Fruit fly (Drosophila melanogaster) whole organism, embryonic: ENCODE results near the gene Eig71Ec.

ENCODE experiments used
- B-H1 ChIP-seq: fragments of 200-800 bp; sonication (Bioruptor generic); IDR thresholded peaks from 3 replicates; pipeline ENCODE4 v1.3.6; 2022; ENCODE audit warnings: missing biosample characterization, missing genetic modification characterization
- BEAF-32 ChIP-seq: fragments of 200-800 bp; sonication (Bioruptor generic); optimal IDR thresholded peaks from 3 replicates; lab custom pipeline; 2017; ENCODE audit warnings: missing biosample characterization, missing genetic modification characterization, mild to moderate bottlenecking, moderate library complexity, missing genetic modification reagents
- CG10274 ChIP-seq: fragments of 200-800 bp; sonication (Bioruptor generic); optimal IDR thresholded peaks from 3 replicates; lab custom pipeline; 2017; ENCODE audit warnings: missing biosample characterization, mild to moderate bottlenecking, missing genetic modification characterization
- CG10321 ChIP-seq: fragments of 200-800 bp; sonication (Bioruptor generic); IDR thresholded peaks from 2 replicates; pipeline ENCODE4 v1.3.6; 2022; ENCODE audit warnings: missing biosample characterization, missing genetic modification characterization
- CG10543 ChIP-seq: fragments of 200-800 bp; sonication (Bioruptor generic); optimal IDR thresholded peaks from 3 replicates; lab custom pipeline; 2017; ENCODE audit warnings: missing biosample characterization, mild to moderate bottlenecking, missing genetic modification characterization, moderate library complexity
- CG15011 ChIP-seq: fragments of 200-800 bp; sonication (Bioruptor generic); optimal IDR thresholded peaks from 3 replicates; lab custom pipeline; 2018; ENCODE audit warnings: missing biosample characterization, mild to moderate bottlenecking, missing genetic modification characterization
- CG17186 ChIP-seq: fragments of 200-800 bp; sonication (Bioruptor generic); optimal IDR thresholded peaks from 3 replicates; lab custom pipeline; 2017; ENCODE audit warnings: missing biosample characterization, missing genetic modification reagents, missing genetic modification characterization
- CG17361 ChIP-seq: fragments of 200-800 bp; sonication (Bioruptor generic); IDR thresholded peaks from 3 replicates; pipeline ENCODE4 v1.3.6; 2022; ENCODE audit warnings: missing biosample characterization, missing genetic modification characterization
- CG17802 ChIP-seq: fragments of 200-800 bp; sonication (Bioruptor generic); optimal IDR thresholded peaks from 2 replicates; lab custom pipeline; 2018; ENCODE audit warnings: missing biosample characterization, mild to moderate bottlenecking, missing genetic modification characterization, moderate library complexity
- CG1832 ChIP-seq: fragments of 200-800 bp; sonication (Bioruptor generic); optimal IDR thresholded peaks from 2 replicates; lab custom pipeline; 2017; ENCODE audit warnings: missing biosample characterization, mild to moderate bottlenecking, missing genetic modification characterization, inconsistent platforms
- CG33557 ChIP-seq: fragments of 200-800 bp; sonication (Bioruptor generic); optimal IDR thresholded peaks from 2 replicates; lab custom pipeline; 2019; ENCODE audit warnings: missing biosample characterization, mild to moderate bottlenecking, missing genetic modification characterization, moderate library complexity
- CG4360 ChIP-seq: fragments of 200-800 bp; sonication (Bioruptor generic); IDR thresholded peaks from 2 replicates; pipeline ENCODE4 v1.3.6; 2022; ENCODE audit warnings: missing biosample characterization, missing genetic modification characterization
- CG6689 ChIP-seq: fragments of 200-800 bp; sonication (Bioruptor generic); IDR thresholded peaks from 2 replicates; pipeline ENCODE4 v1.3.6; 2022; ENCODE audit warnings: missing biosample characterization, missing genetic modification characterization
- CG7556 ChIP-seq: fragments of 200-800 bp; sonication (Bioruptor generic); optimal IDR thresholded peaks from 2 replicates; lab custom pipeline; 2017; ENCODE audit warnings: missing biosample characterization, mild to moderate bottlenecking, missing genetic modification characterization
- CG7839 ChIP-seq: fragments of 200-800 bp; sonication (Bioruptor generic); optimal IDR thresholded peaks from 3 replicates; lab custom pipeline; 2018; ENCODE audit warnings: missing biosample characterization, mild to moderate bottlenecking, missing genetic modification characterization, moderate library complexity
- CG8478 ChIP-seq: fragments of >200 bp; optimal IDR thresholded peaks from 2 replicates; lab custom pipeline; 2018
- CHES-1-like ChIP-seq: fragments of 200-800 bp; sonication (Bioruptor generic); optimal IDR thresholded peaks from 2 replicates; lab custom pipeline; 2016; ENCODE audit warnings: missing biosample characterization, missing genetic modification characterization
- Dad ChIP-seq: fragments of 200-800 bp; sonication (Bioruptor generic); optimal IDR thresholded peaks from 3 replicates; lab custom pipeline; 2016; ENCODE audit warnings: missing biosample characterization, missing genetic modification characterization
- Dek ChIP-seq: fragments of 200-800 bp; sonication (Bioruptor generic); optimal IDR thresholded peaks from 3 replicates; lab custom pipeline; 2019; ENCODE audit warnings: missing biosample characterization, mild to moderate bottlenecking, missing genetic modification characterization, moderate library complexity
- Dfd ChIP-seq, 2 experiments: fragments of >200 bp; optimal IDR thresholded peaks; 2 replicates each; lab custom pipeline; 2017; ENCODE audit warnings: missing biosample characterization in 2 of 2, missing genetic modification characterization in 2 of 2
- Dll ChIP-seq: fragments of 200-800 bp; sonication (Bioruptor generic); IDR thresholded peaks from 4 replicates; pipeline ENCODE4 v1.3.6; 2022; ENCODE audit warnings: missing biosample characterization, missing genetic modification characterization; ENCODE audit not compliant: partially characterized antibody
- Drgx ChIP-seq: fragments of 200-800 bp; sonication (Bioruptor generic); IDR thresholded peaks from 2 replicates; pipeline ENCODE4 v1.3.6; 2022; ENCODE audit warnings: missing biosample characterization, missing genetic modification characterization
- HLH4C ChIP-seq: fragments of 200-800 bp; sonication (Bioruptor generic); IDR thresholded peaks from 3 replicates; pipeline ENCODE4 v1.3.6; 2022; ENCODE audit warnings: missing biosample characterization, missing genetic modification characterization; ENCODE audit not compliant: partially characterized antibody
- HLH54F ChIP-seq: fragments of 200-800 bp; sonication (Bioruptor generic); optimal IDR thresholded peaks from 3 replicates; lab custom pipeline; 2016; ENCODE audit warnings: missing biosample characterization, missing genetic modification characterization
- HmgD ChIP-seq: fragments of 200-800 bp; sonication (Bioruptor generic); optimal IDR thresholded peaks from 3 replicates; lab custom pipeline; 2016; ENCODE audit warnings: missing biosample characterization, missing genetic modification characterization
- Hr78 ChIP-seq, 2 experiments: fragments of 200-800 bp in 1 of 2; fragments of >200 bp in 1 of 2; sonication (Bioruptor generic) in 1 of 2; optimal IDR thresholded peaks; 2 replicates each; lab custom pipeline; 2017 to 2019; ENCODE audit warnings: missing biosample characterization in 2 of 2, missing genetic modification characterization in 2 of 2, mild to moderate bottlenecking in 1 of 2, moderate library complexity in 1 of 2
- MBD-R2 ChIP-seq: fragments of 200-800 bp; sonication (Bioruptor generic); IDR thresholded peaks from 2 replicates; pipeline ENCODE4 v1.3.6; 2022; ENCODE audit warnings: missing biosample characterization, missing genetic modification characterization
- NC2β ChIP-seq: fragments of 200-800 bp; sonication (Bioruptor generic); optimal IDR thresholded peaks from 2 replicates; lab custom pipeline; 2016; ENCODE audit warnings: missing biosample characterization, missing genetic modification characterization
- Sry-β ChIP-seq: fragments of 200-800 bp; sonication (Bioruptor generic); optimal IDR thresholded peaks from 2 replicates; lab custom pipeline; 2018; ENCODE audit warnings: missing biosample characterization, mild to moderate bottlenecking, missing genetic modification characterization, moderate library complexity
- Ssrp ChIP-seq: fragments of 200-800 bp; sonication (Bioruptor generic); optimal IDR thresholded peaks from 2 replicates; lab custom pipeline; 2018; ENCODE audit warnings: missing biosample characterization, mild to moderate bottlenecking, missing genetic modification characterization, moderate library complexity
- amos ChIP-seq: fragments of 200-800 bp; sonication (Bioruptor generic); IDR thresholded peaks from 2 replicates; pipeline ENCODE4 v1.3.6; 2022; ENCODE audit warnings: missing biosample characterization, missing genetic modification characterization; ENCODE audit not compliant: partially characterized antibody
- bbx ChIP-seq: fragments of 200-800 bp; sonication (Bioruptor generic); IDR thresholded peaks from 2 replicates; pipeline ENCODE4 v1.3.6; 2022; ENCODE audit warnings: missing biosample characterization, missing genetic modification characterization; ENCODE audit not compliant: partially characterized antibody
- cwo ChIP-seq: fragments of 200-800 bp; sonication (Bioruptor generic); optimal IDR thresholded peaks from 3 replicates; lab custom pipeline; 2017; ENCODE audit warnings: missing biosample characterization, missing genetic modification characterization, mild to moderate bottlenecking, moderate library complexity, missing genetic modification reagents
- dan ChIP-seq: fragments of 200-800 bp; sonication (Bioruptor generic); IDR thresholded peaks from 2 replicates; pipeline ENCODE4 v1.3.6; 2022; ENCODE audit warnings: missing biosample characterization, missing genetic modification characterization
- disco-r ChIP-seq: fragments of 200-800 bp; sonication (Bioruptor generic); optimal IDR thresholded peaks from 2 replicates; lab custom pipeline; 2016; ENCODE audit warnings: missing biosample characterization, missing genetic modification characterization
- dmrt11E ChIP-seq: fragments of 200-800 bp; sonication (Bioruptor generic); optimal IDR thresholded peaks from 3 replicates; lab custom pipeline; 2018; ENCODE audit warnings: missing biosample characterization, mild to moderate bottlenecking, missing genetic modification characterization, moderate library complexity
- dmrt99B ChIP-seq: fragments of 200-800 bp; sonication (Bioruptor generic); optimal IDR thresholded peaks from 2 replicates; lab custom pipeline; 2018; ENCODE audit warnings: missing biosample characterization, mild to moderate bottlenecking, missing genetic modification characterization, moderate library complexity
- eyg ChIP-seq: fragments of 200-800 bp; sonication (Bioruptor generic); optimal IDR thresholded peaks from 3 replicates; lab custom pipeline; 2016; ENCODE audit warnings: missing biosample characterization, missing genetic modification characterization
- fru ChIP-seq: fragments of >200 bp; optimal IDR thresholded peaks from 2 replicates; lab custom pipeline; 2017
- ken ChIP-seq: fragments of 200-800 bp; sonication (Bioruptor generic); IDR thresholded peaks from 3 replicates; pipeline ENCODE4 v1.3.6; 2022; ENCODE audit warnings: missing biosample characterization, missing genetic modification characterization
- knrl ChIP-seq: fragments of 200-800 bp; sonication (Bioruptor generic); IDR thresholded peaks from 3 replicates; pipeline ENCODE4 v1.3.6; 2022; ENCODE audit warnings: missing biosample characterization, missing genetic modification characterization; ENCODE audit not compliant: partially characterized antibody
- mam ChIP-seq: fragments of 200-800 bp; sonication (Bioruptor generic); optimal IDR thresholded peaks from 3 replicates; lab custom pipeline; 2016; ENCODE audit warnings: missing biosample characterization, missing genetic modification characterization
- otp ChIP-seq: fragments of 200-800 bp; sonication (Bioruptor generic); IDR thresholded peaks from 3 replicates; pipeline ENCODE4, ENCODE4 v1.3.6; 2022; ENCODE audit warnings: missing biosample characterization, missing genetic modification characterization
- prd ChIP-seq, 3 experiments: fragments of >200 bp in 2 of 3; fragments of 200-800 bp in 1 of 3; sonication (Bioruptor generic) in 1 of 3; optimal IDR thresholded peaks in 2 of 3; IDR thresholded peaks in 1 of 3; 2 replicates in 2 of 3; 3 replicates in 1 of 3; pipeline versions ENCODE4 v1.3.6 to Lab custom; 2017 to 2022; ENCODE audit warnings: missing biosample characterization in 1 of 3, missing genetic modification characterization in 1 of 3
- pzg ChIP-seq: fragments of 200-800 bp; sonication (Bioruptor generic); optimal IDR thresholded peaks from 3 replicates; lab custom pipeline; 2018; ENCODE audit warnings: missing biosample characterization, mild to moderate bottlenecking, missing genetic modification characterization, moderate library complexity
- repo ChIP-seq: fragments of 200-800 bp; sonication (Bioruptor generic); optimal IDR thresholded peaks from 2 replicates; lab custom pipeline; 2016; ENCODE audit warnings: missing biosample characterization, missing genetic modification characterization
- run ChIP-seq: fragments of 200-800 bp; sonication (Bioruptor generic); optimal IDR thresholded peaks from 3 replicates; lab custom pipeline; 2018; ENCODE audit warnings: missing biosample characterization, mild to moderate bottlenecking, missing genetic modification characterization
- sens-2 ChIP-seq: fragments of 200-800 bp; sonication (Bioruptor generic); IDR thresholded peaks from 2 replicates; pipeline ENCODE4 v1.3.6; 2022; ENCODE audit warnings: missing biosample characterization, missing genetic modification characterization
- sima ChIP-seq: fragments of 200-800 bp; sonication (Bioruptor generic); optimal IDR thresholded peaks from 2 replicates; lab custom pipeline; 2016; ENCODE audit warnings: missing biosample characterization, missing genetic modification characterization
- tx ChIP-seq: fragments of 200-800 bp; sonication (Bioruptor generic); optimal IDR thresholded peaks from 2 replicates; lab custom pipeline; 2016; ENCODE audit warnings: missing biosample characterization, missing genetic modification characterization
- vvl ChIP-seq: fragments of 200-800 bp; sonication (Bioruptor generic); IDR thresholded peaks from 2 replicates; pipeline ENCODE4 v1.3.6; 2022; ENCODE audit warnings: missing biosample characterization, missing genetic modification characterization

The Eig71Ec gene

DNA sequence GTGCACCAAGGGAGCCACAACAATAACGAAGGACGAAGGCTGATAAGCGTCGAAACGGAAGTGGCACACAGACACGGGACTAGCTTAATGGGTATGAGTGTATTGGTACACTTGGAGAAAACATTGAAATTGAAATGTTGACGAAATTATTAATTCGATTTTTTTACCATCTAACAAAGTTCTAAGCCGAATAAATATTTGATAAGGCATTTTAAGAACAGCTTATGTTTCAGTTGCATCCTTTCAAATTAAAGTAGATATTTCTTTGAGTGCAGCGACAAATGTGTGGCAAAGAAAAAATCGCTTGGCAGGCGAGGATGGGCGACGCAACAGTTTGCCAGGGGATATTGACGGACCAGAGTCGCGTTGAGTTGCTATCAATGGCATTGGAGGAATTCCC, 12.1 kb downstream of the Eig71Ec start (continued):
- TF ChIP-seq Dfd (GFP tag; optimal IDR thresholded peaks at IDR 0.05; lab: Kevin White, UChicago) (no peak), CG17361 (no peak), CG15011 (GFP tag; lab: Kevin White, UChicago) (no peak), amos (GFP tag; lab: Robert Waterston, UW) (no peak), CG17186 (no peak), otp (no peak), CG8478 (no peak), CG7839 (tag; lab: Kevin White, UChicago) (peak; percentile 16), sima (GFP tag; lab: Kevin White, UChicago) (no peak), HLH54F (no peak), sens-2 (GFP tag; lab: Robert Waterston, UW) (no peak), cwo (no peak), CG6689 (GFP tag; lab: Robert Waterston, UW) (peak; percentile 34; the same call in 1 of the 2 replicates), prd (optimal IDR thresholded peaks at IDR 0.05; lab: Kevin White, UChicago) (no peak), prd (GFP tag; IDR thresholded peaks at IDR 0.05; lab: Robert Waterston, UW) (peak; percentile 58; the same call in 1 of the 3 replicates), Sry-β (no peak), Hr78 (GFP tag; optimal IDR thresholded peaks at IDR 0.05; lab: Kevin White, UChicago) (no peak), mam (GFP tag; lab: Kevin White, UChicago) (no peak), CG1832 (GFP tag; lab: Kevin White, UChicago) (no peak), Dad (GFP tag; lab: Kevin White, UChicago) (no peak), ken (GFP tag; lab: Robert Waterston, UW) (no peak), NC2β (GFP tag; lab: Kevin White, UChicago) (peak; percentile 1), CG10321 (GFP tag; lab: Robert Waterston, UW) (no peak), HmgD (GFP tag; lab: Kevin White, UChicago) (no peak), knrl (no peak), CG4360 (GFP tag; lab: Robert Waterston, UW) (0 out of 2 replicates have a peak, but pooled peaks have one; percentile 18), repo (GFP tag; lab: Kevin White, UChicago) (no peak), tx (GFP tag; lab: Kevin White, UChicago) (no peak), vvl (GFP tag; lab: Robert Waterston, UW) (no peak), CHES-1-like (GFP tag; lab: Kevin White, UChicago) (no peak), Drgx (GFP tag; lab: Robert Waterston, UW) (no peak), dmrt11E (tag; lab: Kevin White, UChicago) (peak; percentile 31), pzg (GFP tag; lab: Kevin White, UChicago) (no peak), Dll (GFP tag; lab: Robert Waterston, UW) (no peak), BEAF-32 (GFP tag; lab: Kevin White, UChicago) (no peak), CG10274 (no peak), MBD-R2 (GFP tag; lab: Robert Waterston, UW) (no peak), run (tag; lab: Kevin White, UChicago) (no peak), CG33557 (GFP tag; lab: Kevin White, UChicago) (no peak), Ssrp (tag; lab: Kevin White, UChicago) (peak; percentile 11), dmrt99B (tag; lab: Kevin White, UChicago) (peak; percentile 4), HLH4C (no peak), disco-r (GFP tag; lab: Kevin White, UChicago) (no peak), CG7556 (GFP tag; lab: Kevin White, UChicago) (peak; percentile 2), bbx (GFP tag; lab: Robert Waterston, UW) (no peak), eyg (GFP tag; lab: Kevin White, UChicago) (no peak), CG10543 (no peak), Dek (tag; lab: Kevin White, UChicago) (no peak), fru (lab: Kevin White, UChicago) (no peak), B-H1 (GFP tag; lab: Robert Waterston, UW) (no peak), CG17802 (tag; lab: Kevin White, UChicago) (no peak), dan (GFP tag; lab: Robert Waterston, UW) (no peak)
